Fruit fly (Drosophila melanogaster) whole organism, prepupa: Measurements from ENCODE around the gene Mst87F.

ENCODE experiments used
- Blimp-1 ChIP-seq: fragments of 200-800 bp; sonication (Bioruptor generic); optimal IDR thresholded peaks from 3 replicates; lab custom pipeline; 2017; ENCODE audit warnings: missing biosample characterization, missing genetic modification characterization, mild to moderate bottlenecking, moderate library complexity, missing genetic modification reagents
- CG10669 ChIP-seq: fragments of 200-800 bp; sonication (Bioruptor generic); optimal IDR thresholded peaks from 3 replicates; lab custom pipeline; 2018; ENCODE audit warnings: missing biosample characterization, mild to moderate bottlenecking, missing genetic modification characterization, moderate library complexity
- CG11294 ChIP-seq: fragments of 200-800 bp; sonication (Bioruptor generic); IDR thresholded peaks from 2 replicates; pipeline ENCODE4 v1.3.6; 2022; ENCODE audit warnings: missing biosample characterization, missing genetic modification characterization
- CG11762 ChIP-seq: fragments of 200-800 bp; sonication (Bioruptor generic); optimal IDR thresholded peaks from 3 replicates; lab custom pipeline; 2016; ENCODE audit warnings: missing biosample characterization, missing genetic modification characterization; ENCODE audit not compliant: insufficient read depth
- CG15336 ChIP-seq: fragments of 200-800 bp; sonication (Bioruptor generic); IDR thresholded peaks from 2 replicates; pipeline ENCODE4 v1.3.6; 2022; ENCODE audit warnings: missing biosample characterization, missing genetic modification characterization
- CG1621 ChIP-seq: fragments of 200-800 bp; sonication (Bioruptor generic); optimal IDR thresholded peaks from 3 replicates; lab custom pipeline; 2018; ENCODE audit warnings: missing biosample characterization, mild to moderate bottlenecking, missing genetic modification characterization
- CG16779 ChIP-seq: fragments of 200-800 bp; sonication (Bioruptor generic); optimal IDR thresholded peaks from 3 replicates; lab custom pipeline; 2017; ENCODE audit warnings: missing biosample characterization, mild to moderate bottlenecking, missing genetic modification characterization
- CG3032 ChIP-seq: fragments of 200-800 bp; optimal IDR thresholded peaks from 2 replicates; lab custom pipeline; 2019; ENCODE audit warnings: missing biosample characterization, mild to moderate bottlenecking, missing genetic modification characterization, moderate library complexity
- CG31627 ChIP-seq: fragments of 200-800 bp; sonication (Bioruptor generic); optimal IDR thresholded peaks from 3 replicates; lab custom pipeline; 2016; ENCODE audit warnings: missing biosample characterization, missing genetic modification characterization
- CG32006 ChIP-seq: fragments of 200-800 bp; sonication (Bioruptor generic); optimal IDR thresholded peaks from 3 replicates; lab custom pipeline; 2017; ENCODE audit warnings: missing biosample characterization, mild to moderate bottlenecking, missing genetic modification characterization
- CG34406 ChIP-seq: fragments of 200-800 bp; sonication (Bioruptor generic); optimal IDR thresholded peaks from 3 replicates; lab custom pipeline; 2016; ENCODE audit warnings: missing biosample characterization, missing genetic modification characterization
- CG3919 ChIP-seq: fragments of 200-800 bp; sonication (Bioruptor generic); optimal IDR thresholded peaks from 3 replicates; lab custom pipeline; 2016; ENCODE audit warnings: missing biosample characterization, missing genetic modification characterization
- CG6163 ChIP-seq: fragments of 200-800 bp; sonication (Bioruptor generic); IDR thresholded peaks from 3 replicates; pipeline ENCODE4 v1.3.6; 2022; ENCODE audit warnings: missing biosample characterization, missing genetic modification characterization
- CG6276 ChIP-seq: fragments of 200-800 bp; sonication (Bioruptor generic); optimal IDR thresholded peaks from 2 replicates; lab custom pipeline; 2017; ENCODE audit warnings: missing biosample characterization, mild to moderate bottlenecking, missing genetic modification characterization
- CG6792 ChIP-seq: fragments of 200-800 bp; sonication (Bioruptor generic); optimal IDR thresholded peaks from 3 replicates; lab custom pipeline; 2016; ENCODE audit warnings: missing biosample characterization, missing genetic modification characterization
- CG6808 ChIP-seq: fragments of 200-800 bp; sonication (Bioruptor generic); optimal IDR thresholded peaks from 3 replicates; lab custom pipeline; 2017; ENCODE audit warnings: missing biosample characterization, missing genetic modification characterization, mild to moderate bottlenecking, moderate library complexity, missing genetic modification reagents
- CG6854 ChIP-seq: fragments of 200-800 bp; sonication (Bioruptor generic); optimal IDR thresholded peaks from 2 replicates; lab custom pipeline; 2017; ENCODE audit warnings: missing biosample characterization, mild to moderate bottlenecking, missing genetic modification characterization
- CG7368 ChIP-seq: fragments of 200-800 bp; sonication (Bioruptor generic); optimal IDR thresholded peaks from 3 replicates; lab custom pipeline; 2016; ENCODE audit warnings: missing biosample characterization, missing genetic modification characterization
- CG8119 ChIP-seq: fragments of 200-800 bp; sonication (Bioruptor generic); IDR thresholded peaks from 3 replicates; pipeline ENCODE4 v1.3.6; 2022; ENCODE audit warnings: missing biosample characterization, missing genetic modification characterization
- CG8319 ChIP-seq: fragments of 200-800 bp; sonication (Bioruptor generic); optimal IDR thresholded peaks from 3 replicates; lab custom pipeline; 2016; ENCODE audit warnings: missing biosample characterization, missing genetic modification characterization
- CG8632 ChIP-seq: fragments of 200-800 bp; sonication (Bioruptor generic); optimal IDR thresholded peaks from 3 replicates; lab custom pipeline; 2016; ENCODE audit warnings: missing biosample characterization, missing genetic modification characterization
- CG9139 ChIP-seq: fragments of 200-800 bp; sonication (Bioruptor generic); optimal IDR thresholded peaks from 3 replicates; lab custom pipeline; 2017; ENCODE audit warnings: missing biosample characterization, mild to moderate bottlenecking, missing genetic modification characterization
- Eip75B ChIP-seq: fragments of 200-800 bp; sonication (Bioruptor generic); optimal IDR thresholded peaks from 3 replicates; lab custom pipeline; 2016; ENCODE audit warnings: missing biosample characterization, missing genetic modification characterization
- Eip78C ChIP-seq: fragments of 200-800 bp; sonication (Bioruptor generic); peaks from one replicate; lab custom pipeline; 2016; ENCODE audit warnings: missing biosample characterization, missing genetic modification characterization
- Eip93F ChIP-seq: fragments of 200-800 bp; sonication (Bioruptor generic); optimal IDR thresholded peaks from 2 replicates; lab custom pipeline; 2016; ENCODE audit warnings: missing biosample characterization, mild to moderate bottlenecking, missing genetic modification characterization
- Ets21C ChIP-seq: fragments of 200-800 bp; sonication (Bioruptor generic); optimal IDR thresholded peaks from 3 replicates; lab custom pipeline; 2016; ENCODE audit warnings: missing biosample characterization, missing genetic modification characterization
- Hr38 ChIP-seq: sonication (Bioruptor generic); optimal IDR thresholded peaks from 2 replicates; lab custom pipeline; 2016; ENCODE audit warnings: missing biosample characterization, missing genetic modification characterization
- Hr39 ChIP-seq: fragments of 200-800 bp; sonication (Bioruptor generic); optimal IDR thresholded peaks from 2 replicates; lab custom pipeline; 2016; ENCODE audit warnings: missing biosample characterization, missing genetic modification characterization
- Lpt ChIP-seq: fragments of 200-800 bp; sonication (Bioruptor generic); optimal IDR thresholded peaks from 3 replicates; lab custom pipeline; 2016; ENCODE audit warnings: missing biosample characterization, missing genetic modification characterization
- Met ChIP-seq: fragments of 200-800 bp; sonication (Bioruptor generic); optimal IDR thresholded peaks from 3 replicates; lab custom pipeline; 2016; ENCODE audit warnings: missing biosample characterization, missing genetic modification characterization
- Smox ChIP-seq: fragments of 200-800 bp; sonication (Bioruptor generic); optimal IDR thresholded peaks from 3 replicates; lab custom pipeline; 2016; ENCODE audit warnings: missing biosample characterization, missing genetic modification characterization
- Sox102F ChIP-seq: fragments of 200-800 bp; sonication (Bioruptor generic); optimal IDR thresholded peaks from 2 replicates; lab custom pipeline; 2016; ENCODE audit warnings: missing biosample characterization, mild to moderate bottlenecking, missing genetic modification characterization
- Sox14 ChIP-seq: fragments of 200-800 bp; sonication (Bioruptor generic); optimal IDR thresholded peaks from 3 replicates; lab custom pipeline; 2016; ENCODE audit warnings: missing biosample characterization, missing genetic modification characterization
- achi ChIP-seq: fragments of 200-800 bp; sonication (Bioruptor generic); optimal IDR thresholded peaks from 3 replicates; lab custom pipeline; 2016; ENCODE audit warnings: missing biosample characterization, missing genetic modification characterization
- acj6 ChIP-seq: fragments of 200-800 bp; sonication (Bioruptor generic); optimal IDR thresholded peaks from 3 replicates; lab custom pipeline; 2016; ENCODE audit warnings: missing biosample characterization, missing genetic modification characterization
- cyc ChIP-seq: fragments of 200-800 bp; sonication (Bioruptor generic); optimal IDR thresholded peaks from 3 replicates; lab custom pipeline; 2016; ENCODE audit warnings: missing biosample characterization, missing genetic modification characterization
- dac ChIP-seq: fragments of 200-800 bp; sonication (Bioruptor generic); optimal IDR thresholded peaks from 2 replicates; lab custom pipeline; 2017; ENCODE audit warnings: missing biosample characterization, mild to moderate bottlenecking, missing genetic modification characterization
- dsx ChIP-seq: fragments of 200-800 bp; optimal IDR thresholded peaks from 3 replicates; lab custom pipeline; 2019; ENCODE audit warnings: missing biosample characterization, mild to moderate bottlenecking, missing genetic modification characterization, moderate library complexity; ENCODE audit not compliant: poor library complexity, severe bottlenecking
- eg ChIP-seq: fragments of 200-800 bp; sonication (Bioruptor generic); IDR thresholded peaks from 3 replicates; pipeline ENCODE4 v1.3.6; 2022; ENCODE audit warnings: missing biosample characterization, missing genetic modification characterization
- esn ChIP-seq: fragments of 200-800 bp; sonication (Bioruptor generic); optimal IDR thresholded peaks from 2 replicates; lab custom pipeline; 2016; ENCODE audit warnings: missing biosample characterization, mild to moderate bottlenecking, missing genetic modification characterization, moderate library complexity
- fd59A ChIP-seq: fragments of 200-800 bp; sonication (Bioruptor generic); optimal IDR thresholded peaks from 2 replicates; lab custom pipeline; 2017; ENCODE audit warnings: missing biosample characterization, mild to moderate bottlenecking, missing genetic modification characterization, missing genetic modification reagents
- fd85E ChIP-seq: fragments of 200-800 bp; sonication (Bioruptor generic); optimal IDR thresholded peaks from 3 replicates; lab custom pipeline; 2016; ENCODE audit warnings: missing biosample characterization, missing genetic modification characterization
- fkh ChIP-seq: fragments of 200-800 bp; sonication (Bioruptor generic); optimal IDR thresholded peaks from 3 replicates; lab custom pipeline; 2017; ENCODE audit warnings: missing biosample characterization, mild to moderate bottlenecking, missing genetic modification characterization, moderate library complexity
- net ChIP-seq: fragments of 200-800 bp; sonication (Bioruptor generic); optimal IDR thresholded peaks from 3 replicates; lab custom pipeline; 2016; ENCODE audit warnings: missing biosample characterization, missing genetic modification characterization
- ss ChIP-seq, 2 experiments: fragments of 200-800 bp; sonication (Bioruptor generic); optimal IDR thresholded peaks; 2 replicates in 1 of 2; 3 replicates in 1 of 2; lab custom pipeline; 2017 to 2018; ENCODE audit warnings: mild to moderate bottlenecking in 2 of 2, missing biosample characterization in 2 of 2, missing genetic modification characterization in 2 of 2, moderate library complexity in 1 of 2
- svp ChIP-seq: fragments of 200-800 bp; sonication (Bioruptor generic); peaks from one replicate; lab custom pipeline; 2016; ENCODE audit warnings: missing biosample characterization, missing genetic modification characterization
- topi ChIP-seq: fragments of 200-800 bp; sonication (Bioruptor generic); optimal IDR thresholded peaks from 3 replicates; lab custom pipeline; 2016; ENCODE audit warnings: missing biosample characterization, missing genetic modification characterization
- vri ChIP-seq: fragments of 200-800 bp; sonication (Bioruptor generic); optimal IDR thresholded peaks from 3 replicates; lab custom pipeline; 2016; ENCODE audit warnings: missing biosample characterization, mild to moderate bottlenecking, missing genetic modification characterization

Gene Mst87F

dm6 chr3R:13812736-13813250, 15.0 kb downstream of the Mst87F start, which contains the start of the genes tal-1A, tal-2A, tal-3A and tal-AA:
Gene tal-1A (plus strand): TSS chr3R:13813109.
Gene tal-2A (plus strand): TSS chr3R:13813109.
Gene tal-3A (plus strand): TSS chr3R:13813109.
Gene tal-AA (plus strand): TSS chr3R:13813109.
- TF ChIP-seq CG6792 (GFP tag; lab: Kevin White, UChicago) (no peak), fd85E (GFP tag; lab: Kevin White, UChicago) (peak; percentile 30), CG11294 (GFP tag; lab: Robert Waterston, UW) (no peak), CG8632 (GFP tag; lab: Kevin White, UChicago) (peak; percentile 25), fd59A (GFP tag; lab: Kevin White, UChicago) (no peak), CG9139 (GFP tag; lab: Kevin White, UChicago) (peak; percentile 51), vri (GFP tag; lab: Kevin White, UChicago) (peak; percentile 60), net (GFP tag; lab: Kevin White, UChicago) (peak; percentile 64), CG6808 (GFP tag; lab: Kevin White, UChicago) (peak; percentile 18), eg (GFP tag; lab: Robert Waterston, UW) (peak; percentile 76; the same call in 2 of the 3 replicates), CG11762 (peak; percentile 5), CG1621 (tag; lab: Kevin White, UChicago) (no peak), CG15336 (GFP tag; lab: Robert Waterston, UW) (peak; percentile 74), CG8119 (GFP tag; lab: Robert Waterston, UW) (peak; percentile 57; the same call in 1 of the 3 replicates), CG6163 (GFP tag; lab: Robert Waterston, UW) (peak; percentile 57; the same call in 2 of the 3 replicates), Ets21C (GFP tag; lab: Kevin White, UChicago) (no peak), Hr38 (no peak), fkh (GFP tag; lab: Kevin White, UChicago) (peak; percentile 23), Hr39 (GFP tag; lab: Kevin White, UChicago) (no peak), CG3032 (tag; lab: Kevin White, UChicago) (peak; percentile 0), CG3919 (peak; percentile 51), topi (GFP tag; lab: Kevin White, UChicago) (no peak), CG31627 (no peak), Eip78C (GFP tag; lab: Kevin White, UChicago) (peak; percentile 84), ss (GFP tag; optimal IDR thresholded peaks at IDR 0.05; lab: Kevin White, UChicago) (peak; percentile 62), esn (GFP tag; lab: Kevin White, UChicago) (peak; percentile 56), Eip93F (GFP tag; lab: Kevin White, UChicago) (peak; percentile 75), CG10669 (GFP tag; lab: Kevin White, UChicago) (no peak), CG6276 (GFP tag; lab: Kevin White, UChicago) (peak; percentile 63), dsx (GFP tag; lab: Kevin White, UChicago) (peak; percentile 30), Eip75B (peak; percentile 60), CG7368 (GFP tag; lab: Kevin White, UChicago) (peak; percentile 7), Blimp-1 (no peak), Smox (GFP tag; lab: Kevin White, UChicago) (peak; percentile 23), cyc (peak; percentile 8), Sox102F (GFP tag; lab: Kevin White, UChicago) (peak; percentile 79), Sox14 (GFP tag; lab: Kevin White, UChicago) (peak; percentile 21), Met (GFP tag; lab: Kevin White, UChicago) (peak; percentile 11), CG16779 (tag; lab: Kevin White, UChicago) (peak; percentile 61), CG34406 (GFP tag; lab: Kevin White, UChicago) (peak; percentile 4), CG8319 (GFP tag; lab: Kevin White, UChicago) (no peak), svp (peak; percentile 83), CG32006 (GFP tag; lab: Kevin White, UChicago) (no peak), acj6 (no peak), dac (GFP tag; lab: Kevin White, UChicago) (no peak), CG6854 (GFP tag; lab: Kevin White, UChicago) (peak; percentile 75), Lpt (peak; percentile 30), achi (GFP tag; lab: Kevin White, UChicago) (peak; percentile 10)
